Fruit fly (Drosophila melanogaster) whole organism, embryonic: ENCODE data around the gene Lcp65Aa.
A peak's percentile ranks its signal among the peaks of the same experiment; 100 is the strongest.

Source experiments
- ATbp ChIP-seq: fragments of 200-800 bp; sonication (Bioruptor generic); optimal IDR thresholded peaks from 2 replicates; lab custom pipeline; 2017; ENCODE audit warnings: missing biosample characterization, mild to moderate bottlenecking, missing genetic modification characterization, missing genetic modification reagents
- Adf1 ChIP-seq: fragments of 200-800 bp; sonication (Bioruptor generic); IDR thresholded peaks from 2 replicates; pipeline ENCODE4 v1.3.6; 2022; ENCODE audit warnings: missing biosample characterization, missing genetic modification characterization
- Asciz ChIP-seq: fragments of 200-800 bp; sonication (Bioruptor generic); optimal IDR thresholded peaks from 2 replicates; lab custom pipeline; 2017; ENCODE audit warnings: missing biosample characterization, mild to moderate bottlenecking, missing genetic modification characterization, missing genetic modification reagents
- Atf3 ChIP-seq: fragments of 200-800 bp; sonication (Bioruptor generic); optimal IDR thresholded peaks from 3 replicates; lab custom pipeline; 2016; ENCODE audit warnings: missing biosample characterization, missing genetic modification characterization
- CG10321 ChIP-seq: fragments of 200-800 bp; sonication (Bioruptor generic); IDR thresholded peaks from 2 replicates; pipeline ENCODE4 v1.3.6; 2022; ENCODE audit warnings: missing biosample characterization, missing genetic modification characterization
- CG11723 ChIP-seq: fragments of 200-800 bp; sonication (Bioruptor generic); optimal IDR thresholded peaks from 2 replicates; lab custom pipeline; 2017; ENCODE audit warnings: missing biosample characterization, mild to moderate bottlenecking, missing genetic modification characterization
- CG14050 ChIP-seq: fragments of 200-800 bp; sonication (Bioruptor generic); IDR thresholded peaks from 3 replicates; pipeline ENCODE4 v1.3.6; 2022; ENCODE audit warnings: missing biosample characterization, missing genetic modification characterization
- CG14860 ChIP-seq: fragments of 200-800 bp; sonication (Bioruptor generic); IDR thresholded peaks from 3 replicates; pipeline ENCODE4 v1.3.6; 2022; ENCODE audit warnings: missing biosample characterization, missing genetic modification characterization; ENCODE audit not compliant: partially characterized antibody
- CG16863 ChIP-seq: fragments of 200-800 bp; sonication (Bioruptor generic); optimal IDR thresholded peaks from 3 replicates; lab custom pipeline; 2016; ENCODE audit warnings: missing biosample characterization, missing genetic modification characterization
- CG2129 ChIP-seq: fragments of 200-800 bp; sonication (Bioruptor generic); IDR thresholded peaks from 2 replicates; pipeline ENCODE4 v1.3.6; 2022; ENCODE audit warnings: missing biosample characterization, missing genetic modification characterization; ENCODE audit not compliant: partially characterized antibody
- CG30403 ChIP-seq: fragments of 200-800 bp; sonication (Bioruptor generic); optimal IDR thresholded peaks from 3 replicates; lab custom pipeline; 2016; ENCODE audit warnings: missing biosample characterization, missing genetic modification characterization
- CG6175 ChIP-seq: fragments of 200-800 bp; sonication (Bioruptor generic); IDR thresholded peaks from 3 replicates; pipeline ENCODE4 v1.3.6; 2022; ENCODE audit warnings: missing biosample characterization, missing genetic modification characterization
- CG6689 ChIP-seq: fragments of 200-800 bp; sonication (Bioruptor generic); IDR thresholded peaks from 2 replicates; pipeline ENCODE4 v1.3.6; 2022; ENCODE audit warnings: missing biosample characterization, missing genetic modification characterization
- CG8281 ChIP-seq: fragments of 200-800 bp; sonication (Bioruptor generic); optimal IDR thresholded peaks from 2 replicates; lab custom pipeline; 2018; ENCODE audit warnings: missing biosample characterization, mild to moderate bottlenecking, missing genetic modification characterization, moderate library complexity
- CG8359 ChIP-seq: fragments of 200-800 bp; sonication (Bioruptor generic); optimal IDR thresholded peaks from 2 replicates; lab custom pipeline; 2017; ENCODE audit warnings: missing biosample characterization, mild to moderate bottlenecking, missing genetic modification characterization, borderline replicate concordance
- CG8388 ChIP-seq: fragments of 200-800 bp; sonication (Bioruptor generic); optimal IDR thresholded peaks from 2 replicates; lab custom pipeline; 2019; ENCODE audit warnings: missing biosample characterization, mild to moderate bottlenecking, missing genetic modification characterization, moderate library complexity
- CG9932 ChIP-seq: fragments of 200-800 bp; sonication (Bioruptor generic); IDR thresholded peaks from 2 replicates; pipeline ENCODE4 v1.3.6; 2022; ENCODE audit warnings: missing biosample characterization, missing genetic modification characterization
- Fer1 ChIP-seq: fragments of 200-800 bp; sonication (Bioruptor generic); optimal IDR thresholded peaks from 2 replicates; lab custom pipeline; 2017; ENCODE audit warnings: missing biosample characterization, mild to moderate bottlenecking, missing genetic modification characterization
- Fer3 ChIP-seq: fragments of 200-800 bp; sonication (Bioruptor generic); optimal IDR thresholded peaks from 2 replicates; lab custom pipeline; 2018; ENCODE audit warnings: missing biosample characterization, mild to moderate bottlenecking, missing genetic modification characterization, moderate library complexity
- GATAe ChIP-seq: fragments of 200-800 bp; sonication (Bioruptor generic); conservative IDR thresholded peaks from 2 replicates; pipeline ENCODE4 v1.3.6; 2022; ENCODE audit warnings: missing biosample characterization, missing genetic modification characterization
- Gsc ChIP-seq: fragments of 200-800 bp; sonication (Bioruptor generic); IDR thresholded peaks from 2 replicates; pipeline ENCODE4 v1.3.6; 2022; ENCODE audit warnings: missing biosample characterization, missing genetic modification characterization
- Gug ChIP-seq: fragments of 200-800 bp; sonication (Bioruptor generic); IDR thresholded peaks from 4 replicates; pipeline ENCODE4 v1.3.6; 2022; ENCODE audit warnings: missing biosample characterization, missing genetic modification characterization
- HmgD ChIP-seq: fragments of 200-800 bp; sonication (Bioruptor generic); optimal IDR thresholded peaks from 3 replicates; lab custom pipeline; 2016; ENCODE audit warnings: missing biosample characterization, missing genetic modification characterization
- Hmx ChIP-seq: fragments of 200-800 bp; sonication (Bioruptor generic); optimal IDR thresholded peaks from 2 replicates; lab custom pipeline; 2016; ENCODE audit warnings: missing biosample characterization, missing genetic modification characterization
- Nf-YA ChIP-seq: fragments of 200-800 bp; sonication (Bioruptor generic); IDR thresholded peaks from 2 replicates; pipeline ENCODE4 v1.3.6; 2022; ENCODE audit warnings: missing biosample characterization, missing genetic modification characterization
- Ravus ChIP-seq: fragments of 200-800 bp; sonication (Bioruptor generic); IDR thresholded peaks from 2 replicates; pipeline ENCODE4 v1.3.6; 2022; ENCODE audit warnings: missing biosample characterization, missing genetic modification characterization
- Side ChIP-seq: fragments of 200-800 bp; sonication (Bioruptor generic); optimal IDR thresholded peaks from 2 replicates; lab custom pipeline; 2016; ENCODE audit warnings: missing biosample characterization, missing genetic modification characterization
- Spps ChIP-seq: fragments of 200-800 bp; sonication (Bioruptor generic); optimal IDR thresholded peaks from 2 replicates; lab custom pipeline; 2018; ENCODE audit warnings: missing biosample characterization, mild to moderate bottlenecking, missing genetic modification characterization
- Taf1 ChIP-seq: fragments of 200-800 bp; sonication (Bioruptor generic); IDR thresholded peaks from 2 replicates; pipeline ENCODE4 v1.3.6; 2022; ENCODE audit warnings: missing biosample characterization, missing genetic modification characterization
- bowl ChIP-seq: fragments of 200-800 bp; sonication (Bioruptor generic); IDR thresholded peaks from 2 replicates; pipeline ENCODE4 v1.3.6; 2022; ENCODE audit warnings: missing biosample characterization, missing genetic modification characterization
- br ChIP-seq: fragments of >200 bp; optimal IDR thresholded peaks from 2 replicates; lab custom pipeline; 2017
- bsh ChIP-seq, 2 experiments: fragments of 200-800 bp; sonication (Bioruptor generic); optimal IDR thresholded peaks; 2 replicates each; lab custom pipeline; 2017 to 2018; ENCODE audit warnings: mild to moderate bottlenecking in 2 of 2, missing biosample characterization in 2 of 2, missing genetic modification characterization in 2 of 2, moderate library complexity in 1 of 2
- dmrt11E ChIP-seq: fragments of 200-800 bp; sonication (Bioruptor generic); optimal IDR thresholded peaks from 3 replicates; lab custom pipeline; 2018; ENCODE audit warnings: missing biosample characterization, mild to moderate bottlenecking, missing genetic modification characterization, moderate library complexity
- dysf ChIP-seq: fragments of 200-800 bp; sonication (Bioruptor generic); IDR thresholded peaks from 3 replicates; pipeline ENCODE4 v1.3.6; 2022; ENCODE audit warnings: missing biosample characterization, missing genetic modification characterization
- emc ChIP-seq: fragments of 200-800 bp; sonication (Bioruptor generic); optimal IDR thresholded peaks from 2 replicates; lab custom pipeline; 2016; ENCODE audit warnings: missing biosample characterization, missing genetic modification characterization
- ewg ChIP-seq: fragments of 200-800 bp; sonication (Bioruptor generic); optimal IDR thresholded peaks from 3 replicates; lab custom pipeline; 2017; ENCODE audit warnings: mild to moderate bottlenecking, missing biosample characterization, missing genetic modification reagents, missing genetic modification characterization
- fu2 ChIP-seq: fragments of 200-800 bp; sonication (Bioruptor generic); optimal IDR thresholded peaks from 2 replicates; lab custom pipeline; 2016; ENCODE audit warnings: missing biosample characterization, missing genetic modification characterization
- jing ChIP-seq: fragments of 200-800 bp; sonication (Bioruptor generic); optimal IDR thresholded peaks from 2 replicates; lab custom pipeline; 2018; ENCODE audit warnings: missing biosample characterization, mild to moderate bottlenecking, missing genetic modification characterization
- klu ChIP-seq: fragments of 200-800 bp; sonication (Bioruptor generic); IDR thresholded peaks from 2 replicates; pipeline ENCODE4 v1.3.6; 2022; ENCODE audit warnings: missing biosample characterization, missing genetic modification characterization
- onecut ChIP-seq: fragments of 200-800 bp; sonication (Bioruptor generic); IDR thresholded peaks from 2 replicates; pipeline ENCODE4 v1.3.6; 2022; ENCODE audit warnings: missing biosample characterization, missing genetic modification characterization
- pan ChIP-seq, 4 experiments: fragments of >200 bp in 3 of 4; fragments of 200-800 bp in 1 of 4; sonication (Bioruptor generic) in 1 of 4; optimal IDR thresholded peaks in 3 of 4; IDR thresholded peaks in 1 of 4; 2 replicates each; pipeline versions ENCODE4 v1.3.6 to Lab custom; 2017 to 2022; ENCODE audit warnings: missing biosample characterization in 2 of 4, missing genetic modification characterization in 2 of 4, mixed read lengths in 1 of 4
- pb ChIP-seq: fragments of 200-800 bp; sonication (Bioruptor generic); optimal IDR thresholded peaks from 3 replicates; lab custom pipeline; 2016; ENCODE audit warnings: missing biosample characterization, missing genetic modification characterization
- psq ChIP-seq: fragments of 200-800 bp; sonication (Bioruptor generic); optimal IDR thresholded peaks from 2 replicates; lab custom pipeline; 2017; ENCODE audit warnings: missing biosample characterization, missing genetic modification characterization
- rib ChIP-seq: fragments of 200-800 bp; sonication (Bioruptor generic); IDR thresholded peaks from 2 replicates; pipeline ENCODE4 v1.3.6; 2022; ENCODE audit warnings: missing biosample characterization, missing genetic modification characterization
- row ChIP-seq: fragments of 200-800 bp; sonication (Bioruptor generic); IDR thresholded peaks from 3 replicates; pipeline ENCODE4 v1.3.6; 2022; ENCODE audit warnings: missing biosample characterization, missing genetic modification characterization
- run ChIP-seq: fragments of 200-800 bp; sonication (Bioruptor generic); optimal IDR thresholded peaks from 3 replicates; lab custom pipeline; 2018; ENCODE audit warnings: missing biosample characterization, mild to moderate bottlenecking, missing genetic modification characterization
- sc ChIP-seq, 3 experiments: fragments of >200 bp in 2 of 3; fragments of 200-800 bp in 1 of 3; sonication (Bioruptor generic) in 1 of 3; optimal IDR thresholded peaks; 2 replicates in 2 of 3; 3 replicates in 1 of 3; lab custom pipeline; 2017; ENCODE audit warnings: mild to moderate bottlenecking in 1 of 3, missing biosample characterization in 1 of 3, missing genetic modification characterization in 1 of 3, missing genetic modification reagents in 1 of 3
- stc ChIP-seq: fragments of 200-800 bp; sonication (Bioruptor generic); IDR thresholded peaks from 2 replicates; pipeline ENCODE4 v1.3.6; 2022; ENCODE audit warnings: missing biosample characterization, missing genetic modification characterization

Lcp65Aa gene

dm6 chr3L:6188995-6189927 is 38.2 kb downstream of the Lcp65Aa start, which contains the start of the genes D19A and CG7386 (continued):
- peak; percentile 19 for TF ChIP-seq emc (GFP tag; lab: Kevin White, UChicago)
- peak; percentile 48 for TF ChIP-seq Side
- no peak for TF ChIP-seq pan (optimal IDR thresholded peaks at IDR 0.05; lab: Kevin White, UChicago)
- peak in 1 of 2 experiments; percentile 78 for TF ChIP-seq pan (GFP tag; optimal IDR thresholded peaks at IDR 0.05 in 1 of 2, IDR thresholded peaks at IDR 0.05 in 1 of 2)
- TF ChIP-seq CG14860 = no peak
- TF ChIP-seq sc (optimal IDR thresholded peaks at IDR 0.05; lab: Kevin White, UChicago) = no peak
- TF ChIP-seq sc (GFP tag; optimal IDR thresholded peaks at IDR 0.05; lab: Kevin White, UChicago) = no peak
- peak; percentile 54; the same call in 1 of the 2 replicates for TF ChIP-seq stc (GFP tag; lab: Robert Waterston, UW)
- peak; percentile 62 for TF ChIP-seq HmgD (GFP tag; lab: Kevin White, UChicago)
- TF ChIP-seq CG11723 (GFP tag; lab: Kevin White, UChicago) = peak; percentile 16
- no peak for TF ChIP-seq CG10321
- peak; percentile 50 for TF ChIP-seq dmrt11E (tag; lab: Kevin White, UChicago)
- TF ChIP-seq CG8281 = no peak
- TF ChIP-seq Gsc = no peak
- peak; percentile 75 for TF ChIP-seq CG6689
- TF ChIP-seq klu (GFP tag; lab: Robert Waterston, UW) = no peak
- peak; percentile 60 for TF ChIP-seq Fer1 (GFP tag; lab: Kevin White, UChicago)
- TF ChIP-seq jing (GFP tag; lab: Kevin White, UChicago) = no peak
- peak; percentile 55 for TF ChIP-seq CG30403 (GFP tag; lab: Kevin White, UChicago)
- TF ChIP-seq ewg (GFP tag; lab: Kevin White, UChicago) = peak; percentile 23
- TF ChIP-seq GATAe (GFP tag; lab: Robert Waterston, UW) = no peak
- peak; percentile 46 for TF ChIP-seq pb (GFP tag; lab: Kevin White, UChicago)
- no peak for TF ChIP-seq Spps (tag; lab: Kevin White, UChicago)
- TF ChIP-seq CG16863 (GFP tag; lab: Kevin White, UChicago) = peak; percentile 32
- no peak for TF ChIP-seq ATbp (GFP tag; lab: Kevin White, UChicago)
- peak; percentile 57 for TF ChIP-seq Taf1
- peak; percentile 9 for TF ChIP-seq fu2 (GFP tag; lab: Kevin White, UChicago)
- TF ChIP-seq Hmx = no peak
- TF ChIP-seq Ravus = no peak
- TF ChIP-seq CG9932 = peak; percentile 74
- TF ChIP-seq Adf1 (GFP tag; lab: Robert Waterston, UW) = no peak
- TF ChIP-seq CG2129 (GFP tag; lab: Robert Waterston, UW) = no peak
- TF ChIP-seq CG8359 (GFP tag; lab: Kevin White, UChicago) = no peak
- peak in 1 of 2 experiments; percentile 55 for TF ChIP-seq bsh (GFP tag; optimal IDR thresholded peaks at IDR 0.05; lab: Kevin White, UChicago)
- TF ChIP-seq br (lab: Kevin White, UChicago) = no peak
- peak; percentile 54 for TF ChIP-seq Fer3
- peak; percentile 56 for TF ChIP-seq bowl (GFP tag; lab: Robert Waterston, UW)
- peak; percentile 93 for TF ChIP-seq row (GFP tag; lab: Robert Waterston, UW)
- TF ChIP-seq run (tag; lab: Kevin White, UChicago) = no peak
- no peak for TF ChIP-seq Atf3
- no peak for TF ChIP-seq CG6175 (GFP tag; lab: Robert Waterston, UW)
- TF ChIP-seq onecut (GFP tag; lab: Robert Waterston, UW) = peak; percentile 57
- peak; percentile 30 for TF ChIP-seq CG8388
- peak; percentile 47 for TF ChIP-seq CG14050 (GFP tag; lab: Robert Waterston, UW)
- TF ChIP-seq Gug (GFP tag; lab: Robert Waterston, UW) = peak; percentile 75; the same call in 3 of the 4 replicates
- TF ChIP-seq rib = no peak
- TF ChIP-seq dysf (GFP tag; lab: Robert Waterston, UW) = peak; percentile 66
- TF ChIP-seq Nf-YA = 0 out of 2 replicates have a peak, but pooled peaks have one; percentile 14
- TF ChIP-seq psq (GFP tag; lab: Kevin White, UChicago) = no peak
- TF ChIP-seq Asciz (GFP tag; lab: Kevin White, UChicago) = no peak
